Worm (Caenorhabditis elegans): ENCODE results near the gene K02E10.4.

The K02E10.4 gene

DNA sequence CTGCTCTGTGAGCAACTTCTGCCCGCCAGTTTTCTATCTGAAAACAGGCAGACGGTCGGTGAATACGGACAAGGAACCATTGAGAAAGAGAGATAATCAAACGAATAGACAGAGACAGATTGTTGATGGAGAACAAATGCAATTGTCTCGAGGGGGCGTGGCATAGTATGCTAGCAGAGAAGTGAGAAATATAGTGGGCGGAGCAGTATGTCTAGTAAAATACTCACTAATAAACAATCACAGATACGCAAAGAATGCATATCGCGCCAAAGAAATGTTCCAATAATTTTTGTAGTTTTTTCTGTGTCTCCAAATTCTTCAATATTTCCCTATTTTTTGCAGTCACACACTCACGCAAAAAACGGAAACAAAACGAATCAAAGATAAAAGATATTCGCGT is 49.3 kb downstream of the K02E10.4 start, which contains the start of gene tbc-12:
Gene tbc-12 (minus strand): TSS at position 101 of the 400 bp plus-strand sequence.
- TF ChIP-seq skn-1 (tag; optimal IDR thresholded peaks at IDR 0.05) (no peak), unc-39 (tag; optimal IDR thresholded peaks at IDR 0.05) (no peak), mdl-1 (tag; optimal IDR thresholded peaks at IDR 0.05) (no peak), ZK546.5 (tag; optimal IDR thresholded peaks at IDR 0.05) (no peak)

DNA sequence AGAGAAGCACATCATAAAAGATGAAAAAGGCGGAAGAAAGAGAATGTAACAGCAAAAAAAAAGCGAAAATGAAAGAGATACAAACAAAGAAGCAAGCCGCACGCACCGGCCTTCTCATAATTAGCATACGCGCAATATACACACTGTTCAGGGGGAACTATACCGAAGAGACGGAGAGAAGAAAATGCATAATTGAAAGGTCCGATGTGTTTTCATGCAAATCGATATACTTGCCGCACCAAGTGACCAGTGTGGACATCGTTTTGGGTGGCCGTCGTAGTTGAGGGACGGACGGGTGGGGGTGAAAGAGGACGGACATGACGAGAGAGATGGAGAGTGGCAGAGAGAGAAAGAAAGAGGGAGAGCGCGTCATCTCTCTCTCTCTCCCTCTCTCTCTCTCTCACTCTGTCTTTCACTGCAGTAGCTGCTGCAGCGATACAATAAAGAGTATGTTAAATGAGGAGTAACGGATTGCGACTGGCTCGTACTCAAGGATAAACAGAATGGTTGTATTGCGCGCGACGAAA is 53.2 kb downstream of the K02E10.4 start:
- TF ChIP-seq sma-9 (GFP tag; optimal IDR thresholded peaks at IDR 0.05) (peak; percentile 94), sma-9 (tag; optimal IDR thresholded peaks at IDR 0.05) (no peak), ama-1 (optimal IDR thresholded peaks at IDR 0.05) (no peak), elt-3 (tag; optimal IDR thresholded peaks at IDR 0.05) (no peak), ZK546.5 (tag; optimal IDR thresholded peaks at IDR 0.05) (no peak), ztf-11 (tag; optimal IDR thresholded peaks at IDR 0.05) (no peak), sem-4 (tag; optimal IDR thresholded peaks at IDR 0.05) (peak; percentile 92), lsy-2 (tag; optimal IDR thresholded peaks at IDR 0.05) (peak; percentile 43 to 85), F13H6.1 (tag; optimal IDR thresholded peaks at IDR 0.05) (peak; percentile 97), nhr-23 (tag; optimal IDR thresholded peaks at IDR 0.05) (no peak), unc-39 (tag; optimal IDR thresholded peaks at IDR 0.05) (no peak), lin-39 (tag; optimal IDR thresholded peaks at IDR 0.05) (peak; percentile 39), lin-11 (tag; optimal IDR thresholded peaks at IDR 0.05) (peak; percentile 30), fos-1 (tag; optimal IDR thresholded peaks at IDR 0.05) (peak; percentile 52), lin-13 (GFP tag; optimal IDR thresholded peaks at IDR 0.05) (peak; percentile 75), unc-62 (GFP tag; optimal IDR thresholded peaks at IDR 0.05) (no peak), Y55F3AM.14 (GFP tag; optimal IDR thresholded peaks at IDR 0.05) (peak; percentile 65), ceh-16 (tag; optimal IDR thresholded peaks at IDR 0.05) (peak; percentile 78), mbf-1 (tag; optimal IDR thresholded peaks at IDR 0.05) (no peak), egl-27 (tag; optimal IDR thresholded peaks at IDR 0.05) (peak; percentile 75), nhr-21 (tag; optimal IDR thresholded peaks at IDR 0.05) (peak; percentile 29), nhr-11 (tag; optimal IDR thresholded peaks at IDR 0.05) (no peak), C34F6.9 (tag; optimal IDR thresholded peaks at IDR 0.05) (peak; percentile 92), unc-55 (GFP tag; optimal IDR thresholded peaks at IDR 0.05) (peak; percentile 92), ztf-1 (GFP tag; conservative IDR thresholded peaks at IDR 0.05) (no peak), peb-1 (tag; optimal IDR thresholded peaks at IDR 0.05) (no peak), blmp-1 (tag; optimal IDR thresholded peaks at IDR 0.05; ENCODE audit: insufficient read depth) (peak; percentile 73), nhr-6 (tag; optimal IDR thresholded peaks at IDR 0.05) (peak; percentile 88), skn-1 (tag; optimal IDR thresholded peaks at IDR 0.05) (no peak), nhr-77 (tag; optimal IDR thresholded peaks at IDR 0.05) (no peak), nhr-129 (tag; optimal IDR thresholded peaks at IDR 0.05) (peak; percentile 97), crh-2 (tag; optimal IDR thresholded peaks at IDR 0.05) (peak; percentile 79), ztf-4 (tag; optimal IDR thresholded peaks at IDR 0.05) (no peak), sma-3 (GFP tag; optimal IDR thresholded peaks at IDR 0.05) (peak; percentile 57), nhr-10 (tag; optimal IDR thresholded peaks at IDR 0.05) (no peak), R02D3.7 (tag; optimal IDR thresholded peaks at IDR 0.05) (no peak), aly-2 (tag; optimal IDR thresholded peaks at IDR 0.05) (no peak), nhr-12 (tag; optimal IDR thresholded peaks at IDR 0.05) (no peak), snpc-4 (tag; optimal IDR thresholded peaks at IDR 0.05) (peak; percentile 72), nhr-25 (tag; optimal IDR thresholded peaks at IDR 0.05) (peak; percentile 80), dmd-4 (tag; optimal IDR thresholded peaks at IDR 0.05) (no peak), nhr-237 (tag; optimal IDR thresholded peaks at IDR 0.05) (no peak), mdl-1 (tag; optimal IDR thresholded peaks at IDR 0.05) (peak in 1 of 2 experiments; percentile 73), mab-5 (tag; optimal IDR thresholded peaks at IDR 0.05) (peak; percentile 80), ceh-82 (tag; optimal IDR thresholded peaks at IDR 0.05) (peak; percentile 59), elt-1 (tag; optimal IDR thresholded peaks at IDR 0.05) (no peak), zag-1 (tag; optimal IDR thresholded peaks at IDR 0.05) (peak; percentile 94), alr-1 (tag; optimal IDR thresholded peaks at IDR 0.05) (no peak), gmeb-1 (tag; optimal IDR thresholded peaks at IDR 0.05) (peak; percentile 25)

Measured in whole organism, L2 larva.